Worm (Caenorhabditis elegans) whole organism, L4 larva: ENCODE results near the gene fbxb-85.

Source experiments
- ZK546.5 ChIP-seq, 2 experiments: sonication (generic microtip); optimal IDR thresholded peaks; 2 replicates each; lab custom pipeline; 2017; ENCODE audit warnings: missing biosample characterization in 2 of 2, missing genetic modification characterization in 2 of 2
- aly-2 ChIP-seq: sonication (generic microtip); optimal IDR thresholded peaks from 2 replicates; lab custom pipeline; 2018; ENCODE audit warnings: missing biosample characterization, missing genetic modification characterization
- ceh-20 ChIP-seq: fragments of 200-800 bp; sonication (Bioruptor generic); IDR thresholded peaks from 2 replicates; pipeline ENCODE4 v1.3.6; 2022; ENCODE audit warnings: missing genetic modification reagents, missing genetic modification characterization, missing compliant biosample characterization
- daf-19 ChIP-seq: fragments of 200-800 bp; sonication (Bioruptor generic); conservative IDR thresholded peaks from 2 replicates; pipeline ENCODE4 v1.3.6; 2022; ENCODE audit warnings: missing genetic modification characterization, missing compliant biosample characterization
- fkh-10 ChIP-seq: fragments of 150-350 bp; optimal IDR thresholded peaks from 2 replicates; lab custom pipeline; 2014; ENCODE audit warnings: missing biosample characterization, missing genetic modification reagents, missing genetic modification characterization
- lin-13 ChIP-seq: fragments of 150-350 bp; optimal IDR thresholded peaks from 2 replicates; lab custom pipeline; 2014; ENCODE audit warnings: missing biosample characterization, missing genetic modification reagents, missing genetic modification characterization
- lin-15B ChIP-seq: fragments of 150-350 bp; sonication (generic microtip); optimal IDR thresholded peaks from 3 replicates; lab custom pipeline; 2014; ENCODE audit warnings: missing biosample characterization, missing genetic modification characterization
- nhr-10 ChIP-seq: fragments of 150-350 bp; optimal IDR thresholded peaks from 2 replicates; lab custom pipeline; 2014; ENCODE audit warnings: missing biosample characterization, missing genetic modification characterization
- nhr-76 ChIP-seq: fragments of 150-350 bp; optimal IDR thresholded peaks from 2 replicates; lab custom pipeline; 2014; ENCODE audit warnings: missing biosample characterization, missing genetic modification characterization
- nhr-77 ChIP-seq: fragments of 150-350 bp; optimal IDR thresholded peaks from 2 replicates; lab custom pipeline; 2014; ENCODE audit warnings: missing biosample characterization, missing genetic modification characterization
- skn-1 ChIP-seq: fragments of 150-350 bp; optimal IDR thresholded peaks from 2 replicates; lab custom pipeline; 2014; ENCODE audit warnings: missing biosample characterization, missing genetic modification characterization
- spr-3 ChIP-seq: fragments of 200-800 bp; sonication (Bioruptor generic); optimal IDR thresholded peaks from 2 replicates; lab custom pipeline; 2018; ENCODE audit warnings: mild to moderate bottlenecking, missing genetic modification characterization, missing compliant biosample characterization
- zag-1 ChIP-seq: fragments of 150-350 bp; optimal IDR thresholded peaks from 2 replicates; lab custom pipeline; 2014; ENCODE audit warnings: missing biosample characterization, missing genetic modification characterization

DNA sequence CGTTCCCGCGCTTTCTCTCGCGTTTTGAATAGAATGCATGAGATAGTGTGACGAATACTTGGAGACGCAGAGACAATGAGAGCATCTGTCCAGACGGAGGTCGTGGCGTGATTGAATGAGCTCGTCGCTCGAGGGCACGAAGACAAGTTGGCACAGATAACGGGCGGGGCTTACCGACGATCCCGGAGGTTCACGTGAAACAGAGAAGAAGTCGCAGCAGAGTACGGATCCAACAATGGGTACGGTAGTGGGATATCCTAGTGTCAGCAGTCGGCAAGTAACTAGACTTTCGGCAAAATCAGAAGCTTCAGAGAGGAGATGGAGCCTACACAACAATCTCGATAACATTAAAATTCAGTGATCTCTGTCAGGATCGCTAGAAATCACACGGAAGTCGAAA, 29.0 kb downstream of the fbxb-85 start:
- no peak for TF ChIP-seq nhr-77
- no peak for TF ChIP-seq skn-1 (tag; lab: Kevin White, UChicago)
- TF ChIP-seq ceh-20, result no peak
- TF ChIP-seq daf-19 (GFP tag; lab: Robert Waterston, UW), result no peak
- no peak for TF ChIP-seq ZK546.5 (tag; optimal IDR thresholded peaks at IDR 0.05; lab: Kevin White, UChicago)
- TF ChIP-seq aly-2, result no peak
- TF ChIP-seq nhr-10 (tag; lab: Kevin White, UChicago), result no peak
- no peak for TF ChIP-seq spr-3
- no peak for TF ChIP-seq fkh-10 (GFP tag; lab: Kevin White, UChicago)
- no peak for TF ChIP-seq lin-15B (tag; lab: Kevin White, UChicago)
- no peak for TF ChIP-seq zag-1 (tag; lab: Kevin White, UChicago)
- TF ChIP-seq nhr-76 (tag; lab: Kevin White, UChicago), result no peak
- TF ChIP-seq lin-13 (GFP tag; lab: Kevin White, UChicago), result no peak
